Worm (Caenorhabditis elegans): ENCODE results near the gene wee-1.1.

wee-1.1 gene

DNA sequence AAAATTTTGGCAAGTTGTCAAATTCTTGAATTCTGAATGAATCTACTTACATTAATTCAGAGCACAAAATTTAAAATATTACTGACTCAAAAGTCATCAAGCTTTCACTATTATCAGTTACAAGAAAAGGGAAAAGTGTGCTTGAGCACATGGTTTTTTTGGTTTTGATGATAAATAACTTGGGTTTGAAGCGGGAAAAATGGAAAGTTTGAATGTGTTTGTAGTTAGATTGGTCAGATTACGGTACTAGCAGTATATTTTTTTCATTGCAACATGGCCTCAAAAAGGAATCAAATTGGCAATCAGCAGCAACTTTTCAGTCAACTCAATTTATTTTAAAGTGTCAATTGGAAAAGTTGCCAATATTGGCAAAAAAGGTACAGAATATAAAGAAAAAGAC, 21.3 kb upstream of the wee-1.1 start:
- no peak for TF ChIP-seq ceh-28 (tag; optimal IDR thresholded peaks at IDR 0.05)
- TF ChIP-seq zfp-2 (tag; optimal IDR thresholded peaks at IDR 0.05) = no peak
- TF ChIP-seq sdz-12 (GFP tag; optimal IDR thresholded peaks at IDR 0.05) = no peak
- peak; percentile 40 for TF ChIP-seq nhr-28 (tag; optimal IDR thresholded peaks at IDR 0.05)
- TF ChIP-seq pha-4 (GFP tag; IDR thresholded peaks at IDR 0.05) = no peak
- no peak for TF ChIP-seq pha-4 (tag; optimal IDR thresholded peaks at IDR 0.05)
- no peak for TF ChIP-seq egl-43 (GFP tag; IDR thresholded peaks at IDR 0.05)
- TF ChIP-seq nhr-77 (tag; optimal IDR thresholded peaks at IDR 0.05) = peak; percentile 15
- TF ChIP-seq lsy-2 (tag; optimal IDR thresholded peaks at IDR 0.05) = peak in 1 of 2 experiments; percentile 4
- TF ChIP-seq madf-5 (GFP tag; IDR thresholded peaks at IDR 0.05) = no peak
- no peak for TF ChIP-seq vab-7 (GFP tag; IDR thresholded peaks at IDR 0.05)
- TF ChIP-seq lin-1 (GFP tag; IDR thresholded peaks at IDR 0.05) = no peak
- no peak for TF ChIP-seq lin-39 (tag; optimal IDR thresholded peaks at IDR 0.05)
- TF ChIP-seq fos-1 (tag; optimal IDR thresholded peaks at IDR 0.05) = no peak
- TF ChIP-seq cey-2 (tag; optimal IDR thresholded peaks at IDR 0.05; ENCODE audit: borderline replicate concordance, insufficient read depth) = no peak
- TF ChIP-seq daf-12 (tag; optimal IDR thresholded peaks at IDR 0.05) = no peak
- no peak for TF ChIP-seq ces-1 (GFP tag; optimal IDR thresholded peaks at IDR 0.05)
- no peak for TF ChIP-seq rbr-2 (tag; optimal IDR thresholded peaks at IDR 0.05)
- TF ChIP-seq T20F7.1 (GFP tag; optimal IDR thresholded peaks at IDR 0.05) = no peak
- peak; percentile 52; the same call in 1 of the 2 replicates for TF ChIP-seq dmd-6 (GFP tag; IDR thresholded peaks at IDR 0.05)
- no peak for TF ChIP-seq daf-16 (GFP tag; optimal IDR thresholded peaks at IDR 0.05)
- peak; percentile 47 for TF ChIP-seq daf-16 (tag; optimal IDR thresholded peaks at IDR 0.05)
- TF ChIP-seq hlh-30 (tag; optimal IDR thresholded peaks at IDR 0.05; ENCODE audit: insufficient read depth) = peak; percentile 25
- no peak for TF ChIP-seq nhr-25 (tag; optimal IDR thresholded peaks at IDR 0.05; ENCODE audit: borderline replicate concordance, insufficient read depth)
- TF ChIP-seq mes-2 (tag; optimal IDR thresholded peaks at IDR 0.05; ENCODE audit: poor library complexity, severe bottlenecking) = no peak
- no peak for TF ChIP-seq Y105C5A.15 (GFP tag; IDR thresholded peaks at IDR 0.05)
- no peak for TF ChIP-seq zag-1 (tag; optimal IDR thresholded peaks at IDR 0.05)
- no peak for TF ChIP-seq Y5F2A.4 (GFP tag; optimal IDR thresholded peaks at IDR 0.05)
- peak; percentile 37 for TF ChIP-seq pqm-1 (tag; optimal IDR thresholded peaks at IDR 0.05)
- TF ChIP-seq tra-1 (GFP tag; IDR thresholded peaks at IDR 0.05) = no peak
- TF ChIP-seq ceh-82 (tag; optimal IDR thresholded peaks at IDR 0.05) = no peak
- no peak for TF ChIP-seq snpc-4 (tag; optimal IDR thresholded peaks at IDR 0.05)
- TF ChIP-seq aha-1 (tag) = no peak

DNA sequence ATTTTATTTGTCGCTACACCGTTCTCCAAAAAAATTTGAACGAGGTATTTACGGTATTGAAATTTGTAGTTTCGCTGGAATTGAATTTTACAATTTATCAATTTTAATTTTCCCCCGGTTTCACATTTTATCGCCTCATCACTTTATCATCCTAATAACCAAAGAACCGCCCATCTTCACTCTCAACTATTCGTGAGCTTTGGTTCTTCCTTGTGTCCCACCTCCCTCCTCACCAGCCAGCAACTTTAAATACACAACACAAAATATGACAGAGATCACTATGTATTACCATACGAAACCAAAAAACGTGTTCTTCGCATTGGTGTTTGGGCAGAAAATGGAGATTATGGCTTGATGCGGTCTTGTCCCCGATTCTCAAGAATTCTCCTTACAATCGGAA, 20.7 kb upstream of the wee-1.1 start:
- TF ChIP-seq T26A8.4 (GFP tag; IDR thresholded peaks at IDR 0.05) = no peak
- TF ChIP-seq lim-7 (GFP tag; IDR thresholded peaks at IDR 0.05) = no peak
- no peak for TF ChIP-seq ZK337.2 (GFP tag; IDR thresholded peaks at IDR 0.05)
- TF ChIP-seq mxl-3 (GFP tag; optimal IDR thresholded peaks at IDR 0.05) = peak; percentile 34
- no peak for TF ChIP-seq nhr-25 (tag; optimal IDR thresholded peaks at IDR 0.05; ENCODE audit: borderline replicate concordance, insufficient read depth)
- peak; percentile 24 for TF ChIP-seq hlh-30 (tag; optimal IDR thresholded peaks at IDR 0.05; ENCODE audit: insufficient read depth)
- no peak for TF ChIP-seq nhr-111 (GFP tag; optimal IDR thresholded peaks at IDR 0.05)
- TF ChIP-seq dmd-6 (GFP tag; IDR thresholded peaks at IDR 0.05) = peak; percentile 72
- TF ChIP-seq ceh-32 (tag; optimal IDR thresholded peaks at IDR 0.05; ENCODE audit: poor library complexity) = no peak
- no peak for TF ChIP-seq hmg-1.1 (GFP tag; IDR thresholded peaks at IDR 0.05)
- TF ChIP-seq zag-1 (tag; optimal IDR thresholded peaks at IDR 0.05) = no peak
- no peak for TF ChIP-seq ZK546.5 (tag; optimal IDR thresholded peaks at IDR 0.05)
- TF ChIP-seq daf-12 (tag; optimal IDR thresholded peaks at IDR 0.05) = no peak
- no peak for TF ChIP-seq fkh-10 (GFP tag; optimal IDR thresholded peaks at IDR 0.05)
- no peak for TF ChIP-seq daf-16 (GFP tag; optimal IDR thresholded peaks at IDR 0.05)
- TF ChIP-seq daf-16 (tag; optimal IDR thresholded peaks at IDR 0.05) = peak; percentile 61
- no peak for TF ChIP-seq madf-9 (GFP tag; conservative IDR thresholded peaks at IDR 0.05)
- no peak for TF ChIP-seq jun-1 (tag; optimal IDR thresholded peaks at IDR 0.05)
- peak in 1 of 2 experiments; percentile 69 for TF ChIP-seq unc-62 (GFP tag; optimal IDR thresholded peaks at IDR 0.05 in 1 of 2)
- no peak for TF ChIP-seq unc-62 (tag; optimal IDR thresholded peaks at IDR 0.05)
- TF ChIP-seq spr-1 (tag; optimal IDR thresholded peaks at IDR 0.05) = no peak
- TF ChIP-seq daf-8 (GFP tag; IDR thresholded peaks at IDR 0.05) = no peak
- TF ChIP-seq nhr-237 (tag; optimal IDR thresholded peaks at IDR 0.05) = no peak
- TF ChIP-seq ceh-28 (tag; optimal IDR thresholded peaks at IDR 0.05) = no peak
- TF ChIP-seq aha-1 (tag) = peak; percentile 58
- no peak for TF ChIP-seq ces-1 (GFP tag; optimal IDR thresholded peaks at IDR 0.05)
- TF ChIP-seq ceh-20 (GFP tag; IDR thresholded peaks at IDR 0.05) = no peak
- peak; percentile 47 for TF ChIP-seq hlh-11 (tag; optimal IDR thresholded peaks at IDR 0.05)
- no peak for TF ChIP-seq sdz-12 (GFP tag; optimal IDR thresholded peaks at IDR 0.05)

All from whole organism, L4 larva.